Fruit fly (Drosophila melanogaster): ENCODE results near the gene Ugt302E1.

dm6 chr3R:11167931-11168465 is 13.6 kb downstream of the Ugt302E1 start, which contains the start of gene Ugt35E2:
- TF ChIP-seq Dfd (GFP tag; optimal IDR thresholded peaks at IDR 0.05) (no peak), foxo (GFP tag; optimal IDR thresholded peaks at IDR 0.05) (no peak), CG9705 (GFP tag; optimal IDR thresholded peaks at IDR 0.05) (no peak), brk (GFP tag; optimal IDR thresholded peaks at IDR 0.05) (no peak), Dif (GFP tag; optimal IDR thresholded peaks at IDR 0.05; ENCODE audit: partially characterized antibody) (no peak), psq (GFP tag; optimal IDR thresholded peaks at IDR 0.05) (no peak), Hr78 (GFP tag; optimal IDR thresholded peaks at IDR 0.05) (no peak), sage (GFP tag; optimal IDR thresholded peaks at IDR 0.05) (no peak), Abd-B (GFP tag; optimal IDR thresholded peaks at IDR 0.05) (no peak), Myc (optimal IDR thresholded peaks at IDR 0.05) (no peak), OdsH (GFP tag; optimal IDR thresholded peaks at IDR 0.05) (no peak)
